Fruit fly (Drosophila melanogaster) whole organism, wandering third instar larva: ENCODE data around the gene Toll-9.

ENCODE experiments used
- Hr83 ChIP-seq: fragments of 200-300 bp; sonication (Bioruptor generic); optimal IDR thresholded peaks from 2 replicates; lab custom pipeline; 2016; ENCODE audit warnings: missing biosample characterization, mild to moderate bottlenecking, missing genetic modification characterization, moderate library complexity; ENCODE audit not compliant: poor library complexity, severe bottlenecking
- lola ChIP-seq: fragments of >200 bp; optimal IDR thresholded peaks from 2 replicates; lab custom pipeline; 2017; ENCODE audit warnings: missing biosample characterization, missing genetic modification characterization
- psq ChIP-seq: fragments of 200-800 bp; sonication (Bioruptor generic); optimal IDR thresholded peaks from 3 replicates; lab custom pipeline; 2017; ENCODE audit warnings: missing biosample characterization, mild to moderate bottlenecking, missing genetic modification characterization, moderate library complexity
- sv ChIP-seq: fragments of 200-800 bp; sonication (Bioruptor generic); optimal IDR thresholded peaks from 3 replicates; lab custom pipeline; 2016; ENCODE audit warnings: missing biosample characterization, missing genetic modification characterization

DNA sequence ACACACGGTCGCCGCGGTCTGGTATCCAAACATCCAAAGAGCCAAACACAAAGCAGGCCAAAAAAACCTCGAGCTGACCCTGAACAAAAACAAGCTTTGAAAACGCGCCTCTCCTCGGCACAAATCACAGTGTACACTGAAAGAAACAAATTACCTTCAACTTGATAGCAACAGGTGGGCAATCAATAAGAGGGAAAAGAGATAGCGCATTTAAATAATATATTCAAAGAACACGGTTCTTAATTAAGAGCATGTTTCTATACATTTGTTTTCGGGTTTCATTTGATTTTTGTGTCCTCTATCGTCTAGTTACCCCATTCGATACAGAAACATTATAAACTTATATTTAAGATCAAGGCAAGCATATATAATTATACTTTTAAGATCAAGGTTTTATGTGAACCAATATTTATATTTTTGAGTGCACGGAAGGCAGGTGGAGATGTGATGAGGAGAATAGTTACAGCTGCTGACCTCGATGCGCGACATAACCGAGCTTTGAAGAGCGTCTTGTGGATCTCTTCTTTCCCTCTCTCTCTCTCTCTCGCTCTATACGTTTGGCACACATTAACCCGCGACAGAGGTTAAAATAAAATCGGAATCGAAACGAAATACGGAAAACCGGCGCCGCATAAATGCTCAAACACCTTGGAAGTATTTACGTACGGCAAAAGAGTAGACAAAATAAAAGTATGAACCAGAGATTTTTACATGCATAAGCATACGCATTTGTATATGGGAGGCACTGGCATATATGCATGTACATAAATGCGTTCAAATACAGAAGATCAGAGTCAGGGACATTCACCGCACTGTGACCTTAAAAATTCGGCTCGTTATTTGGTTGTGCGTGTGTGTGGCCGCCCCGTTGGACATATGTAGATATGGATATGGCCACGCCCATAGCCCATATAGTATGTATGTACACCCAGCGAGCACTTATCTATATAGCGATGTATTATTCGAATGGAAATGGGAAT, 32.0 kb upstream of the Toll-9 start:
- no peak for TF ChIP-seq Hr83
- TF ChIP-seq psq (GFP tag; lab: Kevin White, UChicago), result peak; percentile 59
- TF ChIP-seq lola, result no peak
- peak; percentile 82 for TF ChIP-seq sv (GFP tag; lab: Kevin White, UChicago)
